Fruit fly (Drosophila melanogaster) whole organism, embryonic: ENCODE results near the gene RtcB.

Experiments
- CG1024 ChIP-seq: fragments of 200-800 bp; sonication (Bioruptor generic); IDR thresholded peaks from 2 replicates; pipeline ENCODE4 v1.3.6; 2022; ENCODE audit warnings: missing biosample characterization, missing genetic modification characterization
- CG11093 ChIP-seq: fragments of 200-800 bp; sonication (Bioruptor generic); IDR thresholded peaks from 3 replicates; pipeline ENCODE4 v1.3.6; 2022; ENCODE audit warnings: missing biosample characterization, missing genetic modification characterization
- CG11560 ChIP-seq: fragments of 200-800 bp; sonication (Bioruptor generic); IDR thresholded peaks from 3 replicates; pipeline ENCODE4 v1.3.6; 2022; ENCODE audit warnings: missing biosample characterization, missing genetic modification characterization
- CG1233 ChIP-seq: fragments of 200-800 bp; sonication (Bioruptor generic); optimal IDR thresholded peaks from 4 replicates; lab custom pipeline; 2018; ENCODE audit warnings: missing biosample characterization, mild to moderate bottlenecking, missing genetic modification characterization
- CG14710 ChIP-seq: fragments of 200-800 bp; sonication (Bioruptor generic); optimal IDR thresholded peaks from 3 replicates; lab custom pipeline; 2019; ENCODE audit warnings: missing biosample characterization, mild to moderate bottlenecking, missing genetic modification characterization, moderate library complexity
- CG14965 ChIP-seq: fragments of 200-800 bp; sonication (Bioruptor generic); optimal IDR thresholded peaks from 2 replicates; lab custom pipeline; 2016; ENCODE audit warnings: missing biosample characterization, missing genetic modification characterization, borderline replicate concordance
- CG15601 ChIP-seq: fragments of 200-800 bp; sonication (Bioruptor generic); optimal IDR thresholded peaks from 3 replicates; lab custom pipeline; 2019; ENCODE audit warnings: missing biosample characterization, mild to moderate bottlenecking, missing genetic modification characterization, moderate library complexity
- CG16863 ChIP-seq: fragments of 200-800 bp; sonication (Bioruptor generic); optimal IDR thresholded peaks from 3 replicates; lab custom pipeline; 2016; ENCODE audit warnings: missing biosample characterization, missing genetic modification characterization
- CG17359 ChIP-seq: fragments of 200-800 bp; sonication (Bioruptor generic); optimal IDR thresholded peaks from 3 replicates; lab custom pipeline; 2018; ENCODE audit warnings: missing biosample characterization, mild to moderate bottlenecking, missing genetic modification characterization, moderate library complexity
- CG1792 ChIP-seq: fragments of 200-800 bp; sonication (Bioruptor generic); optimal IDR thresholded peaks from 2 replicates; lab custom pipeline; 2016; ENCODE audit warnings: missing biosample characterization, missing genetic modification characterization
- CG32532 ChIP-seq: fragments of 200-800 bp; sonication (Bioruptor generic); IDR thresholded peaks from 2 replicates; pipeline ENCODE4 v1.3.6; 2022; ENCODE audit warnings: missing biosample characterization, missing genetic modification characterization
- CG34376 ChIP-seq: fragments of 200-800 bp; sonication (Bioruptor generic); optimal IDR thresholded peaks from 2 replicates; lab custom pipeline; 2018; ENCODE audit warnings: missing biosample characterization, mild to moderate bottlenecking, missing genetic modification characterization
- CG4282 ChIP-seq: fragments of 200-800 bp; sonication (Bioruptor generic); optimal IDR thresholded peaks from 2 replicates; lab custom pipeline; 2016; ENCODE audit warnings: missing biosample characterization, missing genetic modification characterization
- CG4360 ChIP-seq: fragments of 200-800 bp; sonication (Bioruptor generic); IDR thresholded peaks from 2 replicates; pipeline ENCODE4 v1.3.6; 2022; ENCODE audit warnings: missing biosample characterization, missing genetic modification characterization
- CG43689 ChIP-seq: fragments of 200-800 bp; sonication (Bioruptor generic); IDR thresholded peaks from 2 replicates; pipeline ENCODE4 v1.3.6; 2022; ENCODE audit warnings: missing biosample characterization, missing genetic modification characterization
- CG4820 ChIP-seq: fragments of 200-800 bp; sonication (Bioruptor generic); optimal IDR thresholded peaks from 3 replicates; lab custom pipeline; 2016; ENCODE audit warnings: missing biosample characterization, missing genetic modification characterization
- CG4854 ChIP-seq: fragments of 200-800 bp; sonication (Bioruptor generic); optimal IDR thresholded peaks from 2 replicates; lab custom pipeline; 2016; ENCODE audit warnings: missing biosample characterization, missing genetic modification characterization, inconsistent platforms
- CG5180 ChIP-seq: fragments of 200-800 bp; sonication (Bioruptor generic); optimal IDR thresholded peaks from 3 replicates; lab custom pipeline; 2017; ENCODE audit warnings: missing biosample characterization, missing genetic modification characterization, mild to moderate bottlenecking, moderate library complexity, missing genetic modification reagents
- CG7357 ChIP-seq: fragments of 200-800 bp; sonication (Bioruptor generic); IDR thresholded peaks from 3 replicates; pipeline ENCODE4 v1.3.6; 2022; ENCODE audit warnings: missing biosample characterization, missing genetic modification characterization
- CG7556 ChIP-seq: fragments of 200-800 bp; sonication (Bioruptor generic); optimal IDR thresholded peaks from 2 replicates; lab custom pipeline; 2017; ENCODE audit warnings: missing biosample characterization, mild to moderate bottlenecking, missing genetic modification characterization
- CG8944 ChIP-seq: fragments of 200-800 bp; sonication (Bioruptor generic); optimal IDR thresholded peaks from 3 replicates; lab custom pipeline; 2016; ENCODE audit warnings: missing biosample characterization, missing genetic modification characterization
- CTCF ChIP-seq: fragments of 200-800 bp; sonication (Bioruptor generic); optimal IDR thresholded peaks from 2 replicates; lab custom pipeline; 2017; ENCODE audit warnings: missing biosample characterization, mild to moderate bottlenecking, missing genetic modification characterization, moderate library complexity
- CoRest ChIP-seq: fragments of 200-800 bp; sonication (Bioruptor generic); optimal IDR thresholded peaks from 3 replicates; lab custom pipeline; 2018; ENCODE audit warnings: missing biosample characterization, mild to moderate bottlenecking, missing genetic modification characterization, moderate library complexity
- E2f2 ChIP-seq: fragments of 200-800 bp; sonication (Bioruptor generic); IDR thresholded peaks from 2 replicates; pipeline ENCODE4 v1.3.6; 2022; ENCODE audit warnings: missing biosample characterization, missing genetic modification characterization
- Gsc ChIP-seq: fragments of 200-800 bp; sonication (Bioruptor generic); IDR thresholded peaks from 2 replicates; pipeline ENCODE4 v1.3.6; 2022; ENCODE audit warnings: missing biosample characterization, missing genetic modification characterization
- HLHmδ ChIP-seq: fragments of 200-800 bp; sonication (Bioruptor generic); optimal IDR thresholded peaks from 2 replicates; lab custom pipeline; 2018; ENCODE audit warnings: missing biosample characterization, mild to moderate bottlenecking, missing genetic modification characterization, moderate library complexity
- Lim3 ChIP-seq: fragments of 200-800 bp; sonication (Bioruptor generic); IDR thresholded peaks from 2 replicates; pipeline ENCODE4 v1.3.6; 2022; ENCODE audit warnings: missing biosample characterization, missing genetic modification characterization
- Lpt ChIP-seq: fragments of >200 bp; optimal IDR thresholded peaks from 2 replicates; lab custom pipeline; 2018; ENCODE audit warnings: missing biosample characterization, missing genetic modification characterization
- MBD-R2 ChIP-seq: fragments of 200-800 bp; sonication (Bioruptor generic); IDR thresholded peaks from 2 replicates; pipeline ENCODE4 v1.3.6; 2022; ENCODE audit warnings: missing biosample characterization, missing genetic modification characterization
- MTF-1 ChIP-seq: fragments of 200-800 bp; sonication (Bioruptor generic); optimal IDR thresholded peaks from 2 replicates; lab custom pipeline; 2018; ENCODE audit warnings: missing biosample characterization, mild to moderate bottlenecking, missing genetic modification characterization, borderline replicate concordance
- Mrtf ChIP-seq: fragments of 200-800 bp; sonication (Bioruptor generic); IDR thresholded peaks from 3 replicates; pipeline ENCODE4 v1.3.6; 2022; ENCODE audit warnings: missing biosample characterization, missing genetic modification characterization
- Myb ChIP-seq: fragments of 200-800 bp; sonication (Bioruptor generic); optimal IDR thresholded peaks from 2 replicates; lab custom pipeline; 2016; ENCODE audit warnings: missing biosample characterization, missing genetic modification characterization
- Six4 ChIP-seq: fragments of 200-800 bp; sonication (Bioruptor generic); optimal IDR thresholded peaks from 2 replicates; lab custom pipeline; 2016; ENCODE audit warnings: missing biosample characterization, missing genetic modification characterization
- ab ChIP-seq: fragments of 200-800 bp; sonication (Bioruptor generic); optimal IDR thresholded peaks from 2 replicates; lab custom pipeline; 2016; ENCODE audit warnings: missing biosample characterization, missing genetic modification characterization
- dm ChIP-seq: fragments of 200-800 bp; sonication (Bioruptor generic); optimal IDR thresholded peaks from 3 replicates; lab custom pipeline; 2016; ENCODE audit warnings: missing biosample characterization, missing genetic modification characterization
- en ChIP-seq: fragments of 200-800 bp; sonication (Bioruptor generic); optimal IDR thresholded peaks from 2 replicates; lab custom pipeline; 2016; ENCODE audit warnings: missing biosample characterization, missing genetic modification characterization
- fru ChIP-seq: fragments of >200 bp; optimal IDR thresholded peaks from 2 replicates; lab custom pipeline; 2017
- gce ChIP-seq: fragments of 200-800 bp; sonication (Bioruptor generic); IDR thresholded peaks from 3 replicates; pipeline ENCODE4 v1.3.6; 2022; ENCODE audit warnings: missing biosample characterization, missing genetic modification characterization
- grau ChIP-seq: fragments of 200-800 bp; optimal IDR thresholded peaks from 3 replicates; lab custom pipeline; 2019; ENCODE audit warnings: missing biosample characterization, mild to moderate bottlenecking, missing genetic modification characterization, moderate library complexity
- gt ChIP-seq: fragments of 200-800 bp; sonication (Bioruptor generic); IDR thresholded peaks from 2 replicates; pipeline ENCODE4 v1.3.6; 2022; ENCODE audit warnings: missing biosample characterization, missing genetic modification characterization
- lilli ChIP-seq: fragments of 200-800 bp; sonication (Bioruptor generic); optimal IDR thresholded peaks from 3 replicates; lab custom pipeline; 2016; ENCODE audit warnings: missing biosample characterization, missing genetic modification characterization
- onecut ChIP-seq: fragments of 200-800 bp; sonication (Bioruptor generic); IDR thresholded peaks from 2 replicates; pipeline ENCODE4 v1.3.6; 2022; ENCODE audit warnings: missing biosample characterization, missing genetic modification characterization
- pfk ChIP-seq: fragments of 200-800 bp; sonication (Bioruptor generic); optimal IDR thresholded peaks from 2 replicates; lab custom pipeline; 2018; ENCODE audit warnings: missing biosample characterization, mild to moderate bottlenecking, missing genetic modification characterization, moderate library complexity
- psq ChIP-seq: fragments of 200-800 bp; sonication (Bioruptor generic); optimal IDR thresholded peaks from 2 replicates; lab custom pipeline; 2017; ENCODE audit warnings: missing biosample characterization, missing genetic modification characterization
- schlank ChIP-seq: fragments of 200-800 bp; sonication (Bioruptor generic); optimal IDR thresholded peaks from 2 replicates; lab custom pipeline; 2018; ENCODE audit warnings: missing biosample characterization, mild to moderate bottlenecking, missing genetic modification characterization
- sna ChIP-seq: fragments of 200-800 bp; sonication (Bioruptor generic); IDR thresholded peaks from 2 replicates; pipeline ENCODE4 v1.3.6; 2022; ENCODE audit warnings: missing biosample characterization, missing genetic modification characterization; ENCODE audit not compliant: partially characterized antibody
- ssp ChIP-seq: fragments of 200-800 bp; sonication (Bioruptor generic); IDR thresholded peaks from 2 replicates; pipeline ENCODE4 v1.3.6; 2022; ENCODE audit warnings: missing biosample characterization, missing genetic modification characterization
- tll ChIP-seq, 2 experiments: fragments of 200-800 bp in 1 of 2; fragments of >200 bp in 1 of 2; sonication (Bioruptor generic) in 1 of 2; optimal IDR thresholded peaks; 2 replicates each; lab custom pipeline; 2017 to 2019; ENCODE audit warnings: missing biosample characterization in 2 of 2, missing genetic modification characterization in 2 of 2, mild to moderate bottlenecking in 1 of 2, moderate library complexity in 1 of 2
- z ChIP-seq: fragments of 200-800 bp; sonication (Bioruptor generic); IDR thresholded peaks from 3 replicates; pipeline ENCODE4 v1.3.6; 2022; ENCODE audit warnings: missing biosample characterization, missing genetic modification characterization

Gene RtcB

dm6 chr2L:19416602-19417497 is 13.6 kb upstream of the RtcB start, which contains the start of gene Lectin-galC1 (continued):
- peak; percentile 33; the same call in 1 of the 3 replicates for TF ChIP-seq z
- peak; percentile 85 for TF ChIP-seq Six4 (GFP tag; lab: Kevin White, UChicago)
- peak; percentile 90 for TF ChIP-seq CG4820 (GFP tag; lab: Kevin White, UChicago)
- peak; percentile 74 for TF ChIP-seq CG32532
- TF ChIP-seq CG8944 (GFP tag; lab: Kevin White, UChicago): peak; percentile 89
- TF ChIP-seq ab: peak; percentile 70
- TF ChIP-seq gce (GFP tag; lab: Robert Waterston, UW): peak; percentile 72; the same call in 2 of the 3 replicates
- peak; percentile 85 for TF ChIP-seq CG1233 (GFP tag; lab: Kevin White, UChicago)
- TF ChIP-seq CG4854: peak; percentile 80
- TF ChIP-seq gt (GFP tag; lab: Robert Waterston, UW): peak; percentile 54; the same call in 1 of the 2 replicates
- TF ChIP-seq en (GFP tag; lab: Kevin White, UChicago): peak; percentile 87
- peak; percentile 59; the same call in 1 of the 2 replicates for TF ChIP-seq Lim3 (GFP tag; lab: Robert Waterston, UW)
- peak; percentile 65; the same call in 2 of the 3 replicates for TF ChIP-seq CG11560 (tag; lab: Robert Waterston, UW)
- peak; percentile 48; the same call in 1 of the 2 replicates for TF ChIP-seq CG4360 (GFP tag; lab: Robert Waterston, UW)
- TF ChIP-seq dm: peak; percentile 75
- TF ChIP-seq CG14710 (tag; lab: Kevin White, UChicago): peak; percentile 85
- TF ChIP-seq CG15601: peak; percentile 84
- TF ChIP-seq CG43689 (GFP tag; lab: Robert Waterston, UW): peak; percentile 58
- TF ChIP-seq CG34376: no peak
- peak; percentile 77 for TF ChIP-seq CG4282
- peak; percentile 80 for TF ChIP-seq CG7556
- TF ChIP-seq CG5180: peak; percentile 76
- TF ChIP-seq Myb: peak; percentile 69
- TF ChIP-seq CG1024: peak; percentile 69; the same call in 1 of the 2 replicates
- TF ChIP-seq Gsc (GFP tag; lab: Robert Waterston, UW): no peak
- peak; percentile 91 for TF ChIP-seq CoRest (tag; lab: Kevin White, UChicago)
- peak; percentile 40 for TF ChIP-seq psq (GFP tag; lab: Kevin White, UChicago)
- peak; percentile 80 for TF ChIP-seq MTF-1 (GFP tag; lab: Kevin White, UChicago)
- TF ChIP-seq HLHmδ (GFP tag; lab: Kevin White, UChicago): no peak
- no peak for TF ChIP-seq fru (lab: Kevin White, UChicago)
- TF ChIP-seq CG11093: peak; percentile 76; the same call in 2 of the 3 replicates
- peak; percentile 92 for TF ChIP-seq CG17359
- TF ChIP-seq Lpt: no peak
- peak; percentile 91 for TF ChIP-seq CG16863 (GFP tag; lab: Kevin White, UChicago)
- TF ChIP-seq E2f2 (GFP tag; lab: Robert Waterston, UW): peak; percentile 61
- TF ChIP-seq MBD-R2 (GFP tag; lab: Robert Waterston, UW): peak; percentile 42; the same call in 1 of the 2 replicates
- peak; percentile 59; the same call in 2 of the 3 replicates for TF ChIP-seq CG7357
- TF ChIP-seq tll (GFP tag; optimal IDR thresholded peaks at IDR 0.05; lab: Kevin White, UChicago): no peak
- TF ChIP-seq CG1792 (GFP tag; lab: Kevin White, UChicago): peak; percentile 82
- TF ChIP-seq pfk: peak; percentile 62
- TF ChIP-seq grau (tag; lab: Kevin White, UChicago): peak; percentile 85
- TF ChIP-seq schlank (tag; lab: Kevin White, UChicago): peak; percentile 33
- TF ChIP-seq Mrtf (GFP tag; lab: Robert Waterston, UW): peak; percentile 84
- TF ChIP-seq CTCF (GFP tag; lab: Kevin White, UChicago): peak; percentile 54
- TF ChIP-seq sna (GFP tag; lab: Robert Waterston, UW): no peak
- no peak; the same call in 1 of the 2 replicates for TF ChIP-seq ssp (GFP tag; lab: Robert Waterston, UW)
- peak; percentile 80 for TF ChIP-seq lilli (GFP tag; lab: Kevin White, UChicago)
- TF ChIP-seq CG14965 (GFP tag; lab: Kevin White, UChicago): peak; percentile 77
- TF ChIP-seq onecut (GFP tag; lab: Robert Waterston, UW): peak; percentile 59
